Fruit fly (Drosophila melanogaster) whole organism, adult: ENCODE results near the gene snz.

Source experiments
- Mnt ChIP-seq: fragments of 200-800 bp; sonication (Bioruptor generic); optimal IDR thresholded peaks from 2 replicates; lab custom pipeline; 2016; ENCODE audit warnings: missing biosample characterization, mild to moderate bottlenecking, missing genetic modification characterization
- kay ChIP-seq: fragments of 200-800 bp; sonication (Bioruptor generic); peaks from one replicate; lab custom pipeline; 2016; ENCODE audit warnings: missing biosample characterization, missing genetic modification characterization, borderline replicate concordance
- pad ChIP-seq: fragments of 200-800 bp; sonication (Bioruptor generic); optimal IDR thresholded peaks from 3 replicates; lab custom pipeline; 2017; ENCODE audit warnings: missing biosample characterization, missing genetic modification characterization, mild to moderate bottlenecking, moderate library complexity, missing genetic modification reagents
- tj ChIP-seq: fragments of 200-800 bp; sonication (Bioruptor generic); optimal IDR thresholded peaks from 3 replicates; lab custom pipeline; 2017; ENCODE audit warnings: missing biosample characterization, mild to moderate bottlenecking, missing genetic modification characterization, moderate library complexity

- TF ChIP-seq pad (GFP tag; lab: Kevin White, UChicago) (no peak), kay (no peak), tj (GFP tag; lab: Kevin White, UChicago) (peak; percentile 75), Mnt (GFP tag; lab: Kevin White, UChicago) (peak; percentile 72)
Observed at dm6 chrX:7931028-7931549, 19.2 kb downstream of the snz start, which contains the start of gene mahe.
